Fruit fly (Drosophila melanogaster) whole organism: Measurements from ENCODE around the gene MtnB.

Source experiments
- CG8478 ChIP-seq: fragments of >200 bp; optimal IDR thresholded peaks from 2 replicates; lab custom pipeline; 2018; ENCODE audit warnings: inconsistent platforms
- Dll ChIP-seq: fragments of >200 bp; optimal IDR thresholded peaks from 2 replicates; lab custom pipeline; 2017
- EcR ChIP-seq, 2 experiments: fragments of >200 bp; optimal IDR thresholded peaks; 2 replicates each; lab custom pipeline; 2017; ENCODE audit warnings: missing biosample characterization in 2 of 2, missing genetic modification characterization in 2 of 2, missing genetic modification reagents in 2 of 2
- pan ChIP-seq: fragments of >200 bp; optimal IDR thresholded peaks from 2 replicates; lab custom pipeline; 2017
- psq ChIP-seq: fragments of >200 bp; optimal IDR thresholded peaks from 2 replicates; lab custom pipeline; 2017
- usp ChIP-seq: fragments of >200 bp; optimal IDR thresholded peaks from 2 replicates; lab custom pipeline; 2017; ENCODE audit warnings: missing biosample characterization, missing genetic modification characterization, mixed read lengths

MtnB gene

dm6 chr3R:20545678-20546077 lies 42.1 kb upstream of the MtnB start:
- TF ChIP-seq CG8478: no peak
- no peak for TF ChIP-seq pan (lab: Kevin White, UChicago)
- TF ChIP-seq psq (lab: Kevin White, UChicago): no peak
- TF ChIP-seq Dll: no peak
- no peak for TF ChIP-seq EcR (GFP tag; optimal IDR thresholded peaks at IDR 0.05; lab: Kevin White, UChicago)
- TF ChIP-seq usp: no peak

dm6 chr3R:20544952-20545351 lies 41.4 kb upstream of the MtnB start:
- TF ChIP-seq EcR (GFP tag; optimal IDR thresholded peaks at IDR 0.05; lab: Kevin White, UChicago): no peak
- TF ChIP-seq Dll: no peak
- TF ChIP-seq CG8478: no peak
- TF ChIP-seq usp: no peak
- no peak for TF ChIP-seq psq (lab: Kevin White, UChicago)
- no peak for TF ChIP-seq pan (lab: Kevin White, UChicago)

- TF ChIP-seq pan (lab: Kevin White, UChicago) (no peak), psq (lab: Kevin White, UChicago) (no peak), Dll (no peak), EcR (GFP tag; optimal IDR thresholded peaks at IDR 0.05; lab: Kevin White, UChicago) (no peak), usp (no peak), CG8478 (no peak)
Observed at dm6 chr3R:20543719-20544118, 40.2 kb upstream of the MtnB start.

- TF ChIP-seq EcR (GFP tag; optimal IDR thresholded peaks at IDR 0.05; lab: Kevin White, UChicago) (no peak), Dll (no peak), CG8478 (no peak), usp (no peak), pan (lab: Kevin White, UChicago) (no peak), psq (lab: Kevin White, UChicago) (no peak)
Observed at dm6 chr3R:20543220-20543619, 39.7 kb upstream of the MtnB start.

dm6 chr3R:20542283-20543144 lies 39.0 kb upstream of the MtnB start:
- TF ChIP-seq EcR (GFP tag; optimal IDR thresholded peaks at IDR 0.05; lab: Kevin White, UChicago) (no peak), Dll (no peak), usp (no peak), pan (lab: Kevin White, UChicago) (no peak), CG8478 (no peak), psq (lab: Kevin White, UChicago) (no peak)

dm6 chr3R:20534575-20534974 lies 31.0 kb upstream of the MtnB start, which contains the start of the genes MtnE and MtnD:
MtnE (minus strand) TSS chr3R:20534704.
MtnD (plus strand) TSS chr3R:20534962.
- TF ChIP-seq Dll (no peak), usp (no peak), pan (lab: Kevin White, UChicago) (no peak), psq (lab: Kevin White, UChicago) (no peak), CG8478 (no peak), EcR (GFP tag; optimal IDR thresholded peaks at IDR 0.05; lab: Kevin White, UChicago) (no peak)

- no peak for TF ChIP-seq usp
- no peak for TF ChIP-seq psq (lab: Kevin White, UChicago)
- TF ChIP-seq EcR (GFP tag; optimal IDR thresholded peaks at IDR 0.05; lab: Kevin White, UChicago): no peak
- TF ChIP-seq CG8478: no peak
- no peak for TF ChIP-seq Dll
- TF ChIP-seq pan (lab: Kevin White, UChicago): no peak
Observed at dm6 chr3R:20512368-20512767, 8.8 kb upstream of the MtnB start, which contains the start of gene MFS9. MFS9 (minus strand) TSS chr3R:20512468.

- no peak for TF ChIP-seq Dll
- TF ChIP-seq EcR (GFP tag; optimal IDR thresholded peaks at IDR 0.05; lab: Kevin White, UChicago): no peak
- TF ChIP-seq psq (lab: Kevin White, UChicago): no peak
- no peak for TF ChIP-seq CG8478
- TF ChIP-seq pan (lab: Kevin White, UChicago): no peak
- no peak for TF ChIP-seq usp
Observed at dm6 chr3R:20509377-20509776, 5.8 kb upstream of the MtnB start.

- no peak for TF ChIP-seq usp
- no peak for TF ChIP-seq CG8478
- TF ChIP-seq Dll: no peak
- no peak for TF ChIP-seq pan (lab: Kevin White, UChicago)
- no peak for TF ChIP-seq EcR (GFP tag; optimal IDR thresholded peaks at IDR 0.05; lab: Kevin White, UChicago)
- TF ChIP-seq psq (lab: Kevin White, UChicago): no peak
Observed at dm6 chr3R:20504488-20504887, 942 bp upstream of the MtnB start, which contains the start of gene Or92a. Or92a (plus strand) TSS chr3R:20504788.

- TF ChIP-seq EcR (GFP tag; optimal IDR thresholded peaks at IDR 0.05; lab: Kevin White, UChicago): no peak
- no peak for TF ChIP-seq psq (lab: Kevin White, UChicago)
- TF ChIP-seq Dll: no peak
- no peak for TF ChIP-seq CG8478
- no peak for TF ChIP-seq pan (lab: Kevin White, UChicago)
- no peak for TF ChIP-seq usp
Observed at dm6 chr3R:20501910-20502309, 1.6 kb downstream of the MtnB start, which contains the start of gene CG46441. CG46441 (minus strand) TSS chr3R:20502010.

dm6 chr3R:20501327-20501726 lies 2.2 kb downstream of the MtnB start, which contains the start of gene Dic2:
Dic2 (minus strand) TSS chr3R:20501427.
- TF ChIP-seq psq (lab: Kevin White, UChicago): no peak
- no peak for TF ChIP-seq usp
- TF ChIP-seq pan (lab: Kevin White, UChicago): no peak
- TF ChIP-seq EcR (GFP tag; optimal IDR thresholded peaks at IDR 0.05; lab: Kevin White, UChicago): no peak
- no peak for TF ChIP-seq CG8478
- TF ChIP-seq Dll: no peak

dm6 chr3R:20484441-20484840 lies 19.1 kb downstream of the MtnB start, which contains the start of gene Gfrl:
Gfrl (minus strand) TSS chr3R:20484588.
- TF ChIP-seq CG8478 (no peak), EcR (GFP tag; optimal IDR thresholded peaks at IDR 0.05; lab: Kevin White, UChicago) (no peak), Dll (no peak), usp (no peak), psq (lab: Kevin White, UChicago) (no peak), pan (lab: Kevin White, UChicago) (no peak)
